Worm (Caenorhabditis elegans) whole organism, mixed stage, embryonic: ENCODE data around the gene fubl-2.

ENCODE experiments used
- M03D4.4 ChIP-seq: sonication (generic microtip); optimal IDR thresholded peaks from 2 replicates; lab custom pipeline; 2017; ENCODE audit warnings: mild to moderate bottlenecking, missing genetic modification characterization, missing compliant biosample characterization
- bed-3 ChIP-seq: fragments of 200-800 bp; sonication (Bioruptor generic); optimal IDR thresholded peaks from 3 replicates; lab custom pipeline; 2018; ENCODE audit warnings: mild to moderate bottlenecking, missing genetic modification characterization, moderate library complexity, missing compliant biosample characterization
- blmp-1 ChIP-seq: fragments of 150-350 bp; optimal IDR thresholded peaks from 2 replicates; lab custom pipeline; 2014; ENCODE audit warnings: missing biosample characterization, missing genetic modification characterization
- ceh-39 ChIP-seq: fragments of 150-350 bp; optimal IDR thresholded peaks from 2 replicates; lab custom pipeline; 2014; ENCODE audit warnings: missing biosample characterization, missing genetic modification characterization
- ceh-43 ChIP-seq: fragments of 200-800 bp; sonication (Bioruptor generic); optimal IDR thresholded peaks from 2 replicates; lab custom pipeline; 2018; ENCODE audit warnings: mild to moderate bottlenecking, missing genetic modification characterization, moderate library complexity, missing compliant biosample characterization
- ceh-83 ChIP-seq: fragments of 200-800 bp; sonication (Bioruptor generic); optimal IDR thresholded peaks from 2 replicates; lab custom pipeline; 2018; ENCODE audit warnings: mild to moderate bottlenecking, missing genetic modification characterization, missing compliant biosample characterization
- ces-1 ChIP-seq: fragments of 150-350 bp; optimal IDR thresholded peaks from 2 replicates; lab custom pipeline; 2014; ENCODE audit warnings: missing biosample characterization, missing genetic modification reagents, missing genetic modification characterization
- cnd-1 ChIP-seq: fragments of 200-800 bp; sonication (Bioruptor generic); optimal IDR thresholded peaks from 2 replicates; lab custom pipeline; 2018; ENCODE audit warnings: mild to moderate bottlenecking, missing genetic modification characterization, missing compliant biosample characterization
- drap-1 ChIP-seq: fragments of 200-800 bp; sonication (Bioruptor generic); optimal IDR thresholded peaks from 3 replicates; lab custom pipeline; 2018; ENCODE audit warnings: mild to moderate bottlenecking, missing genetic modification characterization, missing compliant biosample characterization
- elt-1 ChIP-seq: sonication (generic microtip); optimal IDR thresholded peaks from 2 replicates; lab custom pipeline; 2017; ENCODE audit warnings: missing genetic modification characterization, mild to moderate bottlenecking, missing compliant biosample characterization, antibody characterized with exemption, moderate library complexity, borderline replicate concordance; ENCODE audit not compliant: insufficient read depth
- elt-3 ChIP-seq: fragments of 150-350 bp; optimal IDR thresholded peaks from 2 replicates; lab custom pipeline; 2014; ENCODE audit warnings: missing biosample characterization, missing genetic modification characterization
- ham-2 ChIP-seq: fragments of 200-800 bp; sonication (Bioruptor generic); optimal IDR thresholded peaks from 2 replicates; lab custom pipeline; 2018; ENCODE audit warnings: mild to moderate bottlenecking, missing genetic modification characterization, missing compliant biosample characterization
- lin-13 ChIP-seq: fragments of 150-350 bp; optimal IDR thresholded peaks from 2 replicates; lab custom pipeline; 2014; ENCODE audit warnings: missing biosample characterization, missing genetic modification characterization
- lin-32 ChIP-seq: fragments of 200-800 bp; sonication (Bioruptor generic); optimal IDR thresholded peaks from 2 replicates; lab custom pipeline; 2018; ENCODE audit warnings: mild to moderate bottlenecking, missing genetic modification characterization, missing compliant biosample characterization
- lsy-2 ChIP-seq: fragments of 150-350 bp; optimal IDR thresholded peaks from 2 replicates; lab custom pipeline; 2014; ENCODE audit warnings: missing biosample characterization, missing genetic modification characterization
- mab-5 ChIP-seq: fragments of 150-350 bp; optimal IDR thresholded peaks from 2 replicates; lab custom pipeline; 2014; ENCODE audit warnings: missing biosample characterization, missing genetic modification characterization
- mep-1 ChIP-seq: fragments of 150-350 bp; optimal IDR thresholded peaks from 2 replicates; lab custom pipeline; 2017; ENCODE audit warnings: missing biosample characterization, missing genetic modification reagents, missing genetic modification characterization, inconsistent platforms
- mls-2 ChIP-seq: sonication (generic microtip); optimal IDR thresholded peaks from 2 replicates; lab custom pipeline; 2016; ENCODE audit warnings: mild to moderate bottlenecking, missing genetic modification characterization, moderate library complexity, missing compliant biosample characterization
- nhr-12 ChIP-seq: fragments of 150-350 bp; optimal IDR thresholded peaks from 2 replicates; lab custom pipeline; 2014; ENCODE audit warnings: missing biosample characterization, missing genetic modification characterization
- nhr-2 ChIP-seq: fragments of 150-350 bp; optimal IDR thresholded peaks from 2 replicates; lab custom pipeline; 2014; ENCODE audit warnings: missing biosample characterization, missing genetic modification characterization
- nhr-237 ChIP-seq: fragments of 150-350 bp; optimal IDR thresholded peaks from 2 replicates; lab custom pipeline; 2014; ENCODE audit warnings: missing biosample characterization, missing genetic modification characterization
- nhr-28 ChIP-seq: fragments of 150-350 bp; optimal IDR thresholded peaks from 2 replicates; lab custom pipeline; 2014; ENCODE audit warnings: missing biosample characterization, missing genetic modification characterization
- nhr-76 ChIP-seq: sonication (generic microtip); optimal IDR thresholded peaks from 2 replicates; lab custom pipeline; 2017; ENCODE audit warnings: missing biosample characterization, missing genetic modification characterization
- pha-4 ChIP-seq: fragments of 150-350 bp; optimal IDR thresholded peaks from 2 replicates; lab custom pipeline; 2018; ENCODE audit warnings: missing biosample characterization, missing genetic modification reagents, missing genetic modification characterization
- sem-2 ChIP-seq: fragments of 200-800 bp; sonication (Bioruptor generic); optimal IDR thresholded peaks from 2 replicates; lab custom pipeline; 2018; ENCODE audit warnings: mild to moderate bottlenecking, missing genetic modification characterization, missing compliant biosample characterization
- snpc-4 ChIP-seq: fragments of 150-350 bp; optimal IDR thresholded peaks from 2 replicates; lab custom pipeline; 2014; ENCODE audit warnings: missing biosample characterization, missing genetic modification characterization
- sptf-1 ChIP-seq: sonication (generic microtip); optimal IDR thresholded peaks from 2 replicates; lab custom pipeline; 2017; ENCODE audit warnings: mild to moderate bottlenecking, missing genetic modification characterization, moderate library complexity, missing compliant biosample characterization
- tbx-8 ChIP-seq: fragments of 200-800 bp; sonication (Bioruptor generic); optimal IDR thresholded peaks from 2 replicates; lab custom pipeline; 2018; ENCODE audit warnings: mild to moderate bottlenecking, missing genetic modification characterization, moderate library complexity, missing compliant biosample characterization
- unc-120 ChIP-seq: sonication (generic microtip); optimal IDR thresholded peaks from 2 replicates; lab custom pipeline; 2017; ENCODE audit warnings: missing genetic modification characterization, missing compliant biosample characterization; ENCODE audit not compliant: poor library complexity, severe bottlenecking
- unc-39 ChIP-seq: fragments of 150-350 bp; optimal IDR thresholded peaks from 2 replicates; lab custom pipeline; 2014; ENCODE audit warnings: missing biosample characterization, missing genetic modification characterization
- unc-62 ChIP-seq: fragments of 150-350 bp; optimal IDR thresholded peaks from 2 replicates; lab custom pipeline; 2014; ENCODE audit warnings: missing biosample characterization, missing genetic modification reagents, missing genetic modification characterization
- zip-8 ChIP-seq: fragments of 150-350 bp; optimal IDR thresholded peaks from 2 replicates; lab custom pipeline; 2014; ENCODE audit warnings: missing biosample characterization, missing genetic modification characterization
- ztf-11 ChIP-seq: fragments of 150-350 bp; optimal IDR thresholded peaks from 2 replicates; lab custom pipeline; 2014; ENCODE audit warnings: missing biosample characterization, missing genetic modification characterization

fubl-2 gene

ce11 chrIII:7062580-7062979 lies 25.0 kb downstream of the fubl-2 start, which contains the start of gene R01H2.1:
R01H2.1 (plus strand) TSS chrIII:7062880.
- TF ChIP-seq lin-32 (GFP tag; lab: Kevin White, UChicago) = no peak
- TF ChIP-seq ceh-39 (tag; lab: Kevin White, UChicago) = no peak
- TF ChIP-seq elt-1 (tag; lab: Kevin White, UChicago) = no peak
- no peak for TF ChIP-seq unc-62 (GFP tag; lab: Kevin White, UChicago)
- no peak for TF ChIP-seq zip-8 (tag; lab: Kevin White, UChicago)
- TF ChIP-seq ztf-11 (tag; lab: Kevin White, UChicago) = no peak

- no peak for TF ChIP-seq ceh-83 (GFP tag; lab: Kevin White, UChicago)
- no peak for TF ChIP-seq elt-3 (tag; lab: Kevin White, UChicago)
- TF ChIP-seq lsy-2 (tag; lab: Kevin White, UChicago) = no peak
- no peak for TF ChIP-seq nhr-2 (tag; lab: Kevin White, UChicago)
- TF ChIP-seq nhr-12 (tag; lab: Kevin White, UChicago) = no peak
- TF ChIP-seq nhr-237 = no peak
- TF ChIP-seq drap-1 (GFP tag; lab: Kevin White, UChicago) = no peak
- TF ChIP-seq snpc-4 (tag; lab: Kevin White, UChicago) = no peak
- TF ChIP-seq pha-4 (tag; lab: Kevin White, UChicago) = no peak
- TF ChIP-seq ham-2 = no peak
- TF ChIP-seq mab-5 (tag; lab: Kevin White, UChicago) = no peak
- no peak for TF ChIP-seq cnd-1 (tag; lab: Kevin White, UChicago)
- TF ChIP-seq lin-32 (GFP tag; lab: Kevin White, UChicago) = no peak
- no peak for TF ChIP-seq ceh-39 (tag; lab: Kevin White, UChicago)
- no peak for TF ChIP-seq ztf-11 (tag; lab: Kevin White, UChicago)
Observed at ce11 chrIII:7060531-7061095, 26.9 kb downstream of the fubl-2 start, which contains the start of gene egg-2. egg-2 (minus strand) TSS chrIII:7060583.

ce11 chrIII:7056241-7056640 lies 31.3 kb downstream of the fubl-2 start, which contains the start of gene R01H2.2:
R01H2.2 (plus strand) TSS chrIII:7056541.
- TF ChIP-seq mls-2 (no peak), nhr-76 (tag; lab: Kevin White, UChicago) (no peak), lin-13 (tag; lab: Kevin White, UChicago) (no peak), elt-1 (tag; lab: Kevin White, UChicago) (no peak), mep-1 (no peak), pha-4 (tag; lab: Kevin White, UChicago) (no peak), zip-8 (tag; lab: Kevin White, UChicago) (no peak), sptf-1 (tag; lab: Kevin White, UChicago) (no peak), nhr-28 (no peak), snpc-4 (tag; lab: Kevin White, UChicago) (no peak), unc-120 (tag; lab: Kevin White, UChicago) (no peak), blmp-1 (tag; lab: Kevin White, UChicago) (no peak), M03D4.4 (tag; lab: Kevin White, UChicago) (no peak), unc-39 (tag; lab: Kevin White, UChicago) (no peak), drap-1 (GFP tag; lab: Kevin White, UChicago) (no peak), ham-2 (no peak), nhr-237 (no peak), elt-3 (tag; lab: Kevin White, UChicago) (no peak), tbx-8 (GFP tag; lab: Kevin White, UChicago) (no peak), bed-3 (GFP tag; lab: Kevin White, UChicago) (no peak)

ce11 chrIII:7045643-7046042 lies 41.9 kb downstream of the fubl-2 start, which contains the start of gene R01H2.7:
R01H2.7 (minus strand) TSS chrIII:7045743.
- TF ChIP-seq unc-39 (tag; lab: Kevin White, UChicago) = no peak
- TF ChIP-seq ztf-11 (tag; lab: Kevin White, UChicago) = no peak
- no peak for TF ChIP-seq sem-2
- no peak for TF ChIP-seq unc-120 (tag; lab: Kevin White, UChicago)
- no peak for TF ChIP-seq lsy-2 (tag; lab: Kevin White, UChicago)
- TF ChIP-seq sptf-1 (tag; lab: Kevin White, UChicago) = no peak
- TF ChIP-seq ceh-43 (GFP tag; lab: Kevin White, UChicago) = no peak
- no peak for TF ChIP-seq mep-1
- no peak for TF ChIP-seq tbx-8 (GFP tag; lab: Kevin White, UChicago)
- no peak for TF ChIP-seq nhr-237
- TF ChIP-seq M03D4.4 (tag; lab: Kevin White, UChicago) = no peak
- no peak for TF ChIP-seq lin-13 (tag; lab: Kevin White, UChicago)
- no peak for TF ChIP-seq ces-1
- no peak for TF ChIP-seq elt-1 (tag; lab: Kevin White, UChicago)
- TF ChIP-seq pha-4 (tag; lab: Kevin White, UChicago) = no peak
